Worm (Caenorhabditis elegans) whole organism, young adult: ENCODE data around the gene gdh-1.
A peak's percentile ranks its signal among the peaks of the same experiment; 100 is the strongest.

Experiments
- B0019.2 ChIP-seq: fragments of 200-800 bp; sonication (Bioruptor generic); conservative IDR thresholded peaks from 2 replicates; pipeline ENCODE4 v1.3.6; 2022; ENCODE audit warnings: missing genetic modification reagents, missing genetic modification characterization, missing compliant biosample characterization
- C17E4.6 ChIP-seq: fragments of 200-800 bp; sonication (Bioruptor generic); IDR thresholded peaks from 2 replicates; pipeline ENCODE4 v1.3.6; 2022; ENCODE audit warnings: missing genetic modification reagents, missing genetic modification characterization, missing compliant biosample characterization
- aptf-2 ChIP-seq: fragments of 200-800 bp; sonication (Bioruptor generic); conservative IDR thresholded peaks from 2 replicates; pipeline ENCODE4 v1.3.6; 2022; ENCODE audit warnings: missing genetic modification reagents, missing genetic modification characterization, missing compliant biosample characterization
- cebp-2 ChIP-seq: fragments of 200-800 bp; sonication (Bioruptor generic); IDR thresholded peaks from 2 replicates; pipeline ENCODE4 v1.3.6; 2022; ENCODE audit warnings: missing genetic modification characterization, missing compliant biosample characterization
- ekl-4 ChIP-seq: fragments of 200-800 bp; sonication (Bioruptor generic); IDR thresholded peaks from 2 replicates; pipeline ENCODE4 v1.3.6; 2022; ENCODE audit warnings: missing genetic modification reagents, missing genetic modification characterization, missing compliant biosample characterization
- hsf-1 ChIP-seq: fragments of 200-800 bp; sonication (Bioruptor generic); IDR thresholded peaks from 2 replicates; pipeline ENCODE4 v1.3.6; 2022; ENCODE audit warnings: missing genetic modification reagents, missing genetic modification characterization, missing compliant biosample characterization

The gdh-1 gene

DNA sequence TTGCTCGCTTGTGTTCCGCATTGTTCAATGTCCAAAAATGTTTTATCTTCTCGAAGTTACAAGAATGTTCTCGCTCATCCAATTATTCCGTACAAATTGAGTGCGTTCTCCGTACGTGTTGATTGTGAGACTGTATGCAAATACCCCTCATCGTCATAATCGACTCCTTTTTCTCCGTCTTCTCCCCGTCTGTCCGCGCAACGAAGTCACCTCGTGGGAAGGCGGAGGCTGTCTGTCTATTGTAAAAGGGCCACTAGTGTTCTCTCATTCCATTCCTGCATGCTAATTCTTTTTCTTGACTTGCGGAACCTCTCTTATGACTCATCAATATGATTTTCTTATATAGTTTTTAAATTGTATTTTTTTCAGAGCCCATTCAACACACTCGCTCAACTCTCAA lies 17.1 kb downstream of the gdh-1 start, which contains the start of gene ZK829.9:
Gene ZK829.9 (plus strand): TSS at position 364 of the 400 bp plus-strand sequence.
- TF ChIP-seq cebp-2 (GFP tag; lab: Robert Waterston, UW) (0 out of 2 replicates have a peak, but pooled peaks have one; percentile 34), aptf-2 (GFP tag; lab: Robert Waterston, UW) (peak; percentile 96), hsf-1 (GFP tag; lab: Robert Waterston, UW) (0 out of 2 replicates have a peak, but pooled peaks have one; percentile 31), B0019.2 (no peak)

DNA sequence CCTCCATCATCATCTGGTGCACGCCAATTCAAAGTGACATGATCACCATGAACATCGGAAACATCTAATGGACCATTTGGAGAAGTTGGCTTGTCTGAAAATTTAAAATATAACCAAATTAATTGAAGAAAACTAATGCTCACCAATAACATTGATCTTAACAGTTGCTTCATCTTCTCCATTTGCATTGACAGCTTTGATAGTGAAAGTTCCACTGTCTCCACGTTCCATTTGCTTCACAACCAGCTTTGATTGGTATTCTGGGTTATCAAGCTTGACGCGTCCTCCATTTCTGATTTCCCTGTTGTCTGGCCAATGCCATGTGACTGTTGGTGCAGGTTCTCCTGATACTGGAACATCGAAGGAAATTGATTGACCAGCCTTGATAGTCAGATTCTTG lies 33.4 kb downstream of the gdh-1 start:
- TF ChIP-seq C17E4.6 (GFP tag; lab: Robert Waterston, UW) (no peak), ekl-4 (GFP tag; lab: Robert Waterston, UW) (no peak)
- TF ChIP-seq, all 124 proteins: peak for 0
